Worm (Caenorhabditis elegans): ENCODE measurements around the gene srh-212.
"Not testable (repeated sequence)": the region's sequence is repeated elsewhere in the genome, so short reads cannot be mapped to it uniquely, and the experiment has no call there.

srh-212 gene

DNA sequence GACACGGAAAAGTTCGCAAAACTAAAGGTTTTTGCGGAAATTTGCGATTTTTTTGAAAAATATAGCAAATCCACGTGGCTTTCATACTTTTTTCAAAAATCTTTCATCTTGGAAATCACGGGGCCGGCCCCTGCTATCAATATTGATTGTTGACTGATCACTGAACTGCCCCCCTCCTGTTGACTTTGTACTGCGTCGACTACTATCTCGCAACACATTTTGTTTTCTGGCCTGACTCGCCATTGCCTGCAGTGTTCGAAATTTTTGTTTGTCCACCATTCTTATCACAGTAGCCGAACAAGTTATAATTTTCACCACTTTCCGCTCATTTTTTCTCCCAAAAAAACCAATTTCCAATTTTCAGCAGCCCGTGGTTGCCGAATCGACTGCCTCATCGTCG lies 15.9 kb downstream of the srh-212 start:
- no peak for TF ChIP-seq dao-5 (tag; optimal IDR thresholded peaks at IDR 0.05)
- no peak for TF ChIP-seq him-1 (tag; optimal IDR thresholded peaks at IDR 0.05)
- TF ChIP-seq W03F9.2 (tag; optimal IDR thresholded peaks at IDR 0.05) = no peak

DNA sequence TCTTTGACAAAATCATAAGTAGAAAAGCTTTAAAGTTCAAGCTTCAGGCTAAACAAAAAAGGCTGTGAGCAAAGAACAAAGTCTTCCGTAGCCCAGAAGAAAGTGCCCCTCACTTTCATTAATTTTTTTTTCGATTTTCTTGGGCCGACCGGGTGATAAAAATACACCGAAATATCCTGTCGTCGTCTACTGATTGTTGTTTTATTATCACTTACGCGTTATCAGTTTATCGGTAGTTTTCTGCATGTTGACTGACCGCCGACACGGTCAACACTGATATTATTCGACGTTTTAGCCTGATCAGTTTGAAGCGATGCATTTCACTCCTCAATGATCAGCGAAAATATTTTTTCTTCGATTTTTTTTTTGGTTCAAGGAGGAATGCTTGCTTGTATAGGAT lies 16.6 kb downstream of the srh-212 start:
- no peak for TF ChIP-seq W03F9.2 (tag; optimal IDR thresholded peaks at IDR 0.05)
- TF ChIP-seq dao-5 (tag; optimal IDR thresholded peaks at IDR 0.05) = no peak
- no peak for TF ChIP-seq him-1 (tag; optimal IDR thresholded peaks at IDR 0.05)

DNA sequence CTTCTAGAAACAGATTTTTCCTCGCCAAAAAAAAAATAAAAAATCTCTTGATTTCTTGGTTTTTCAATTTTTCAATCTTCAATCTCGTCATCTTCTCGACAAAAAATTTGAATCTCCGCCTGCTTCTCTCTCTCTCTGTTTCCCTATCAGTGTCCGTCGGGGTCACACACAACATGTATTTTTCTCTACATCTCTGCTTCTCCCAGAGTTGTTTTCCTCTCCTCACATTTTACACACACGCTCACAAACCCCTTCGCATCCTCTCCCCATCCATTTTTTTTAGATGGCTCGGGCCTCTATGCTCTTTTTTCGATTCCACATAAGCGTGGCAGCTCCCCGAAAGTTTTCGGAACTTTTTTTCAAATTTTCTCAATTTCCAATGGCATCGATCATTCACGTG lies 17.2 kb downstream of the srh-212 start:
- TF ChIP-seq W03F9.2 (tag; optimal IDR thresholded peaks at IDR 0.05) (peak; percentile 42), dao-5 (tag; optimal IDR thresholded peaks at IDR 0.05) (no peak), him-1 (tag; optimal IDR thresholded peaks at IDR 0.05) (no peak)

DNA sequence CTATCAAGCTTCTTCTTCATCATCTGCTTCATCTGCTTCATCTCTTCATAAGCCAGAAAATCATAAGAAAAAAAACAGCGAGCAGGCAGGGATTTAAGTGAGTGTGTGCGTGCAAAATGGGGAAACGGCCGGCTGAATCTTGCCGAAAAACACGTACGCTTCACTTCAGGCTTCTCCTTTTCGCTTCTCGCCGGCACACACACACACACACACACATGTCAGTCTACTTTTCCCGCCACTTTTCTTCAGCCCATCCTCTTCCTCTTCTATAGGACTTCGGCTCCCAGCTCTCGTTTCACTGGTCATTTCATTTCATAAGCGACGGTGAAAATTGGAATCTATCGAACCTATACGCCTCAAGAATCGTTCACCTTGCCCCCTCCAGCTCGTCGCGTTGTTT lies 17.7 kb downstream of the srh-212 start:
- TF ChIP-seq W03F9.2 (tag; optimal IDR thresholded peaks at IDR 0.05) (no peak), dao-5 (tag; optimal IDR thresholded peaks at IDR 0.05) (no peak), him-1 (tag; optimal IDR thresholded peaks at IDR 0.05) (no peak)

DNA sequence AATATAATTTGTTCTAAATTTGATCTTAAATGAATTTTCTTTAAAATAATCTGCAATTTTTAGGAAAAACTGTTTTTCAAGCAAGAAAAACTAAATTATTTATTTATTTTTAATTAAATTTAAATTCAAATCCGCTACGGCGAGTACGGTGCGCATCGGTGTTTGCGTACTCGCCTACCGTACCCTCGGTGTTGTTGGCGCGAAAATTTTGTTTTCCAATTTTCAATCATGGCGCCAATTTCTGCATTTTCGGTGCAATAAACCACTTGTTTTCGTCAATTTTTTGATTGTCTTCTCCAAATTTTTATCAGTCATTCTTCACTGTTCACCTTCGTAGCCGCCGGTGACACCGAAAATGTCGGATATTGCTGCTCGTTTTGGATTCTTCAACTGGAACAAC lies 18.1 kb downstream of the srh-212 start, which contains the start of gene pygl-1:
Gene pygl-1 (plus strand): TSS at position 211 of the 400 bp plus-strand sequence.
- TF ChIP-seq him-1 (tag; optimal IDR thresholded peaks at IDR 0.05) (no peak), W03F9.2 (tag; optimal IDR thresholded peaks at IDR 0.05) (peak; percentile 2)

DNA sequence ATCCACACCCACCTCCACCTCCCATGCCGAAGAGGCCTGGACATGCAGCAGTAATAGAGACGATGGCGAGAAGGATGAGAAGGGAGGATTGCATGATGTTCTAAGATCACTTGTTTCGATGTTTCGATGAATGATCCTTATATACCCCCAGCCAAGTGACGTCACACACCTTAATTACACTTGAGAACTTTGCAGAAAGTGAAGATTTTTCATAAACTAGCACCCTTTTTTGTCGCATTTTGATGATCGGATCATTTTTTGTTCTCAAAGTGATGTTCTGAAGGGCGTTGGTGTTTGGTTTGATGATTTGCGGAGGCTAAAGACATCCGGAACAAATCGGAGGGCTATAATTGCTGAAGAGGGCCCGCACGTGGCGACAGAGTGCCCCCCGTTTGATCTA lies 21.2 kb downstream of the srh-212 start, which contains the start of gene grl-27:
Gene grl-27 (minus strand): TSS at position 101 of the 400 bp plus-strand sequence.
- TF ChIP-seq W03F9.2 (tag; optimal IDR thresholded peaks at IDR 0.05) = no peak
- no peak for TF ChIP-seq dao-5 (tag; optimal IDR thresholded peaks at IDR 0.05)
- no peak for TF ChIP-seq him-1 (tag; optimal IDR thresholded peaks at IDR 0.05)

DNA sequence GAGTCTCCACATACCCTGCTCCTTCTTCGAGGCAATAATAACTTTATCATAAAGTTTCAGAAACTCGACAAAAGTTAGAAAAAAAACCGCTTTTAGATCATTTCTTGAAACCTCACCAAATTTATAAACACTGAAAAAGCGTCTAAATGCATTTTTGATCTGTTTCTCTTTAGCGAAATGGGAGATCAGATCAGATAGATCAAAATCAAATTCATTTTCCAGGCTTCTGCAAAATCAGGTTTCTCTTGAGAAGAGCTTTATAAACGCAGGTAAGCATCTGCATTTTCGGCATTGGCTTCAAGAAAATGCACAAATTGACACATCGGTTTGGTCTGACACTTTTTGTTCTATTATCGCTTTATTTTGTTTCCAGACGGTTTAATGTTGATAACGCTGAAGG lies 24.5 kb downstream of the srh-212 start, which contains the start of gene F40C5.1:
Gene F40C5.1 (plus strand): TSS at position 301 of the 400 bp plus-strand sequence.
- TF ChIP-seq W03F9.2, him-1, dao-5 (tag; optimal IDR thresholded peaks at IDR 0.05): not testable (repeated sequence)

DNA sequence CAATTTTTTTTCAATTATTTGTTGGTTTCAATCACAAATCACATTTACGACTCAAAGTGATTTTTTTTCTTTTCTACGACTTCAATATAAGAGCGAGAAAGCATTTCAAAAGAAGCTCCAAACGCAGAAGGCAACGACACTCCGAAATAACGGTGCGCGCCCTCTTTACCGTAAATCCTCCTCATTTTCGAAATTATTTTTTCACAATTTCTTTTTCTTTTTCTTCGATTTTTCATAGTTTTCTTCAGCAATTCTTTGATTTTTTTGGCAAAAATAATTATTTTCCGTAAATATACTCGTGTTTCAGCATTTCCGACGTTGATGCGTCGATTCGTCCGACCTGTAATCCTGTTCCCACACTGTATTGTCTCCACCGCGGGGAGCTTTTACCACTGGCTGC lies 26.3 kb downstream of the srh-212 start, which contains the start of gene F40C5.2:
Gene F40C5.2 (plus strand): TSS at position 301 of the 400 bp plus-strand sequence.
- not testable (repeated sequence) for TF ChIP-seq W03F9.2, him-1, dao-5 (tag; optimal IDR thresholded peaks at IDR 0.05)

DNA sequence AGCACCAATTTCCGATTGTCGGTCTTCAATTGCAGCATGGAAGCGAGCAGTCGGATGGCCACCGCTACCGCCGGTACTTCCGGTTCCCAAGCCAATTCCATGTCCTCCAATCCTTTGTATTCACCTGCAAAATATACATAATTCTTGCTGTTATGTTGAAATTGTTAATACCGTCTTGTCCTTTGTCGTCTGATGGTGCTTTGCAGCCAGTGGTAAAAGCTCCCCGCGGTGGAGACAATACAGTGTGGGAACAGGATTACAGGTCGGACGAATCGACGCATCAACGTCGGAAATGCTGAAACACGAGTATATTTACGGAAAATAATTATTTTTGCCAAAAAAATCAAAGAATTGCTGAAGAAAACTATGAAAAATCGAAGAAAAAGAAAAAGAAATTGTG lies 32.6 kb downstream of the srh-212 start, which contains the start of gene T24A6.17:
Gene T24A6.17 (minus strand): TSS at position 101 of the 400 bp plus-strand sequence.
- TF ChIP-seq W03F9.2, him-1, dao-5 (tag; optimal IDR thresholded peaks at IDR 0.05): not testable (repeated sequence)

DNA sequence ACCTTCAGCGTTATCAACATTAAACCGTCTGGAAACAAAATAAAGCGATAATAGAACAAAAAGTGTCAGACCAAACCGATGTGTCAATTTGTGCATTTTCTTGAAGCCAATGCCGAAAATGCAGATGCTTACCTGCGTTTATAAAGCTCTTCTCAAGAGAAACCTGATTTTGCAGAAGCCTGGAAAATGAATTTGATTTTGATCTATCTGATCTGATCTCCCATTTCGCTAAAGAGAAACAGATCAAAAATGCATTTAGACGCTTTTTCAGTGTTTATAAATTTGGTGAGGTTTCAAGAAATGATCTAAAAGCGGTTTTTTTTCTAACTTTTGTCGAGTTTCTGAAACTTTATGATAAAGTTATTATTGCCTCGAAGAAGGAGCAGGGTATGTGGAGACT lies 34.1 kb downstream of the srh-212 start, which contains the start of gene T24A6.16:
Gene T24A6.16 (minus strand): TSS at position 101 of the 400 bp plus-strand sequence.
- not testable (repeated sequence) for TF ChIP-seq W03F9.2, him-1, dao-5 (tag; optimal IDR thresholded peaks at IDR 0.05)

DNA sequence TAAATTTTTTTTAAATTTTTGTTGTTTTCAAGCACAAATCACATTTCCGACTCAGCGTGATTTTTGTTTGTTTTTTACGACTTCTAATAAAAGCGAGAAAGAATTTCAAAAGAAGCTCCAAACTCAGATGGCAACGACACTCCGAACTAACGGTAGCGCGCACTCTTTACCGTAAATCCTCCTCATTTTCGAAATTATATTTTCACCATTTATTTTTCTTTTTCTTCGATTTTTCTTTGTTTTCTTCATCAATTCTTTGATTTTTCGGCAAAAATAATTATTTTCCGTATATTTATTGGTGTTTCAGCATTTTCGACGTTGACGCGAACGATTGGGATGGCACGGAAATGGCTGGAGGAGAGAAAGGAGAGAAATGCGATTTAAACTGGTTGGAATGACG lies 38.2 kb downstream of the srh-212 start, which contains the start of gene T24A6.1:
Gene T24A6.1 (plus strand): TSS at position 301 of the 400 bp plus-strand sequence.
- not testable (repeated sequence) for TF ChIP-seq W03F9.2, dao-5, him-1 (tag; optimal IDR thresholded peaks at IDR 0.05)

DNA sequence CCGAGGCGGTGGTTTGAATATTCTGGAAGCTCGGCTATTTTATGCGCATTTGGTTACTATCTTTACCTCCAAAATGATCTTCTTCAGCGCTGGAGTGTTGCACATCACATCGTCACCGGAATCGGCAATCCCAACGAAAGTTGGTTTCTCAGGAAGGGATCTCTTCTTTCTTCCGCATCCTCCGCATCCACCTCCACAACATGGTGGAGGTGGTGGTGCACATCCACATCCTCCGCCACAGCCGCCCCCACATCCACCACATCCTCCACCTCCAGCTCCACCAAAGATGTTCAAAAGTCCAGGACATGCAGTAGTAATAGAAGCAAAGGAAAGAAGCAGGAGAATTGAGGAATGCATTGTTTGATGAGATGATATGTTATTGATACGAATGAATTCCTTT lies 39.5 kb downstream of the srh-212 start, which contains the start of gene grl-31:
Gene grl-31 (minus strand): TSS at position 357 of the 400 bp plus-strand sequence.
- TF ChIP-seq W03F9.2 (tag; optimal IDR thresholded peaks at IDR 0.05) = no peak

DNA sequence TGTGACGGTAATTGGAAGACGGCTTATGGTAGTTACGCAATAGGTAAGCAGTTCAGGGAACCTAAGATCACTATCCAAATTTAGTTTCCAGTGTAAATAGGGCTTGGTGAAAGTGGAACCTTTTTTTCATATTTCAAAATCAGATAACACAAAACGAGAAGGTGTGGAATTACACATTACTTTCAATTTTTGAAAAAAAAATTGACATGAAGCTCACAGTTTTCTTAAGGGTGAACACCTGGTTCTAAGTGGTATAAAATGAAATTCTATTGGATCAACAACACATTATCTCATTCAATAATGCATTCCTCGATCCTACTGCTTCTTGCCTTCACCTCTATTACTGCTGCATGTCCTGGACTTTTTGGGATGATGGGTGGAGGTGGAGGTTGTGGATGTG lies 41.0 kb downstream of the srh-212 start, which contains the start of gene grl-30:
Gene grl-30 (plus strand): TSS at position 301 of the 400 bp plus-strand sequence.
- TF ChIP-seq W03F9.2 (tag; optimal IDR thresholded peaks at IDR 0.05) (no peak), him-1 (tag; optimal IDR thresholded peaks at IDR 0.05) (no peak), dao-5 (tag; optimal IDR thresholded peaks at IDR 0.05) (no peak)

DNA sequence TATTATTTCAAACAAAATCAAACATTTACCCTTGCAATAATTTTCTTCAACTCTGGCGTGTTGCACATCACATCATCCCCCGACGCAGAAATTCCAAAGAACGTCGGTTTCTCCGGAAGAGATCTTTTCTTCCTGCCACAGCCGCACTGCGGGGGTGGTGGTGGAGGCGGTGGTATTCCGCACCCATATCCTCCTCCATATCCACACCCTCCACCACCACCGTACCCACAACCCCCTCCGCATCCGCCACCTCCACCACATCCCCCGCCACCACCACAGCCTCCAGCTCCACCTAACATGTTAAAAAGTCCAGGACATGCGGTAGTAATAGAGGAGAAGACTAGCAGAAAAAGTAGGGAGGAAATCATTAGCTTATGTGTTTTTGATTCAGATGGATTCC lies 42.1 kb downstream of the srh-212 start, which contains the start of gene grl-29:
Gene grl-29 (minus strand): TSS at position 368 of the 400 bp plus-strand sequence.
- TF ChIP-seq W03F9.2 (tag; optimal IDR thresholded peaks at IDR 0.05) (no peak), him-1 (tag; optimal IDR thresholded peaks at IDR 0.05) (no peak), dao-5 (tag; optimal IDR thresholded peaks at IDR 0.05) (no peak)

All from whole organism, L4/young adult.